Worm (Caenorhabditis elegans): ENCODE results near the gene Y76B12C.6.

Gene Y76B12C.6

DNA sequence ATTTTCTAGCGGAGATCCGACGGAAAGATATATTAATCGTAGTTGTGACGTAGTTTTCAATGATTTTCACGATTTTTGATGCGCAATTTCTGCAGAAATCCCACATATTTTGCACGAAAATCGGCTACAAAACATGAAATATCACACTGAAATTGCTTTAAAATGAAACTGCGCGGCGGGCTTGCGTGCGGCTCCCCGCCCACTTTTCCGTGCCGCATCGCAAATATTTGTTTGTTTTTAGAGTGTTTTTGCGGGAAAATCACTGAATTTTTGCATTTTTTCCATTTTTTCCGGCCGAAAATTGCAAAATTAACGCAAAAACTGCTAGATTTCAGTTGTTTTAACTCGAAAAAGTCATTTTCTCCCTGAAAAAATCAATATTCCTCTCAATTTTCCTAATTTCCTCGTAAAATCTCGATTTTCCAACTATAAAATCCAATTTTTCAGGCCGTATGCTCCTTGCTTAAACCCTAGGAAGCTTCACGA is at the start of gene Y76B12C.6:
Y76B12C.6 (plus strand) TSS at position 436 of the 486 bp plus-strand sequence.
- TF ChIP-seq nhr-12 (tag; optimal IDR thresholded peaks at IDR 0.05) (no peak), ceh-83 (GFP tag; optimal IDR thresholded peaks at IDR 0.05) (no peak), pha-4 (tag; optimal IDR thresholded peaks at IDR 0.05) (peak; percentile 1), nhr-28 (tag; optimal IDR thresholded peaks at IDR 0.05) (no peak), sptf-1 (tag; optimal IDR thresholded peaks at IDR 0.05) (peak; percentile 82), zip-8 (tag; optimal IDR thresholded peaks at IDR 0.05) (no peak), drap-1 (GFP tag; optimal IDR thresholded peaks at IDR 0.05) (peak; percentile 69), ces-1 (GFP tag; optimal IDR thresholded peaks at IDR 0.05) (peak; percentile 15), sem-2 (GFP tag; optimal IDR thresholded peaks at IDR 0.05) (peak; percentile 40), ceh-43 (GFP tag; optimal IDR thresholded peaks at IDR 0.05) (peak; percentile 57), nhr-237 (tag; optimal IDR thresholded peaks at IDR 0.05) (no peak), cnd-1 (tag; optimal IDR thresholded peaks at IDR 0.05) (peak; percentile 22), blmp-1 (tag; optimal IDR thresholded peaks at IDR 0.05) (peak; percentile 4), nhr-2 (tag; optimal IDR thresholded peaks at IDR 0.05) (no peak), bed-3 (GFP tag; optimal IDR thresholded peaks at IDR 0.05) (peak; percentile 29), tbx-8 (GFP tag; optimal IDR thresholded peaks at IDR 0.05) (peak; percentile 8), ztf-11 (tag; optimal IDR thresholded peaks at IDR 0.05) (no peak), hlh-1 (tag; optimal IDR thresholded peaks at IDR 0.05) (no peak), snpc-4 (tag; optimal IDR thresholded peaks at IDR 0.05) (no peak), mep-1 (tag; optimal IDR thresholded peaks at IDR 0.05) (peak; percentile 55), ceh-39 (tag; optimal IDR thresholded peaks at IDR 0.05) (no peak), unc-62 (GFP tag; optimal IDR thresholded peaks at IDR 0.05) (peak; percentile 8), mab-5 (tag; optimal IDR thresholded peaks at IDR 0.05) (no peak), nhr-76 (tag; optimal IDR thresholded peaks at IDR 0.05) (no peak), lsy-2 (tag; optimal IDR thresholded peaks at IDR 0.05) (no peak), unc-120 (tag; optimal IDR thresholded peaks at IDR 0.05; ENCODE audit: poor library complexity, severe bottlenecking) (peak; percentile 34), flh-1 (GFP tag; optimal IDR thresholded peaks at IDR 0.05) (no peak), mls-2 (tag; optimal IDR thresholded peaks at IDR 0.05) (peak; percentile 77), lin-32 (GFP tag; optimal IDR thresholded peaks at IDR 0.05) (peak; percentile 43), M03D4.4 (tag; optimal IDR thresholded peaks at IDR 0.05) (peak; percentile 80), unc-39 (tag; optimal IDR thresholded peaks at IDR 0.05) (no peak), elt-3 (tag; optimal IDR thresholded peaks at IDR 0.05) (no peak), lin-13 (tag; optimal IDR thresholded peaks at IDR 0.05) (peak; percentile 0), elt-1 (tag; optimal IDR thresholded peaks at IDR 0.05; ENCODE audit: borderline replicate concordance, insufficient read depth) (no peak), ham-2 (GFP tag; optimal IDR thresholded peaks at IDR 0.05) (peak; percentile 32)

DNA sequence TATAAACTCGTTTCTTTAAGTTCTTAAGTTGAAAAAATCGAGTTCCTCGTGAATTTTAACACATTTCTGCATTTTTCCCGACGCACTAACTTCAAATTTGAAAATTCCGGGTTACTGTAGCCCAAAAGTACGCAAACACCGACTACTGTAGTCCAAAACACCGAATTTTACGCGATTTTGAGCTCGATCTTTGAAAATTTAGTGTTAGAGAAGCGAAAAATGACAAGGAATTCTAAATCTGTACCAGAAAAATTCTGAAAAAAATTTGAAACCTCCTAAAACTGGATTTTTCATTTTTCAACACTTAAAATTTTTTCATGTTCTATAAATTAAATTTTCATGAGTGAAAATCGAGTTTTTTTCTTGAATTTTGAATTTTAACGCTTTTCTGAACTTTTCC is 36.0 kb upstream of the Y76B12C.6 start:
- TF ChIP-seq flh-1 (GFP tag; optimal IDR thresholded peaks at IDR 0.05) (no peak), elt-1 (tag; optimal IDR thresholded peaks at IDR 0.05; ENCODE audit: borderline replicate concordance, insufficient read depth) (no peak), nhr-12 (tag; optimal IDR thresholded peaks at IDR 0.05) (no peak), mep-1 (tag; optimal IDR thresholded peaks at IDR 0.05) (no peak), ztf-11 (tag; optimal IDR thresholded peaks at IDR 0.05) (no peak), M03D4.4 (tag; optimal IDR thresholded peaks at IDR 0.05) (no peak), unc-120 (tag; optimal IDR thresholded peaks at IDR 0.05; ENCODE audit: poor library complexity, severe bottlenecking) (no peak), sem-2 (GFP tag; optimal IDR thresholded peaks at IDR 0.05) (no peak)

- TF ChIP-seq unc-62 (GFP tag; optimal IDR thresholded peaks at IDR 0.05) (no peak), nhr-76 (tag; optimal IDR thresholded peaks at IDR 0.05) (no peak), drap-1 (GFP tag; optimal IDR thresholded peaks at IDR 0.05) (no peak), lin-13 (tag; optimal IDR thresholded peaks at IDR 0.05) (no peak), mab-5 (tag; optimal IDR thresholded peaks at IDR 0.05) (no peak), pha-4 (tag; optimal IDR thresholded peaks at IDR 0.05) (no peak), sptf-1 (tag; optimal IDR thresholded peaks at IDR 0.05) (no peak), ceh-83 (GFP tag; optimal IDR thresholded peaks at IDR 0.05) (no peak), tbx-8 (GFP tag; optimal IDR thresholded peaks at IDR 0.05) (no peak), ham-2 (GFP tag; optimal IDR thresholded peaks at IDR 0.05) (no peak), lin-32 (GFP tag; optimal IDR thresholded peaks at IDR 0.05) (no peak)
Observed at ce11 chrIV:1947891-1948290, 33.3 kb upstream of the Y76B12C.6 start, which contains the start of gene tsen-54. TSS of gene tsen-54 (plus strand) at chrIV:1948191.
